Worm (Caenorhabditis elegans) whole organism, mixed stage, embryonic: ENCODE results near the gene srh-92.
"Not testable (repeated sequence)": the region's sequence is repeated elsewhere in the genome, so short reads cannot be mapped to it uniquely, and the experiment has no call there.

ENCODE experiments used
- bed-3 ChIP-seq: fragments of 200-800 bp; sonication (Bioruptor generic); optimal IDR thresholded peaks from 3 replicates; lab custom pipeline; 2018; ENCODE audit warnings: mild to moderate bottlenecking, missing genetic modification characterization, moderate library complexity, missing compliant biosample characterization
- blmp-1 ChIP-seq: fragments of 150-350 bp; optimal IDR thresholded peaks from 2 replicates; lab custom pipeline; 2014; ENCODE audit warnings: missing biosample characterization, missing genetic modification characterization
- ceh-39 ChIP-seq: fragments of 150-350 bp; optimal IDR thresholded peaks from 2 replicates; lab custom pipeline; 2014; ENCODE audit warnings: missing biosample characterization, missing genetic modification characterization
- ces-1 ChIP-seq: fragments of 150-350 bp; optimal IDR thresholded peaks from 2 replicates; lab custom pipeline; 2014; ENCODE audit warnings: missing biosample characterization, missing genetic modification reagents, missing genetic modification characterization
- cnd-1 ChIP-seq: fragments of 200-800 bp; sonication (Bioruptor generic); optimal IDR thresholded peaks from 2 replicates; lab custom pipeline; 2018; ENCODE audit warnings: mild to moderate bottlenecking, missing genetic modification characterization, missing compliant biosample characterization
- elt-1 ChIP-seq: sonication (generic microtip); optimal IDR thresholded peaks from 2 replicates; lab custom pipeline; 2017; ENCODE audit warnings: missing genetic modification characterization, mild to moderate bottlenecking, missing compliant biosample characterization, antibody characterized with exemption, moderate library complexity, borderline replicate concordance; ENCODE audit not compliant: insufficient read depth
- elt-3 ChIP-seq: fragments of 150-350 bp; optimal IDR thresholded peaks from 2 replicates; lab custom pipeline; 2014; ENCODE audit warnings: missing biosample characterization, missing genetic modification characterization
- flh-1 ChIP-seq: fragments of 200-800 bp; sonication (Bioruptor generic); optimal IDR thresholded peaks from 2 replicates; lab custom pipeline; 2018; ENCODE audit warnings: mild to moderate bottlenecking, missing genetic modification characterization, moderate library complexity, missing compliant biosample characterization
- ham-2 ChIP-seq: fragments of 200-800 bp; sonication (Bioruptor generic); optimal IDR thresholded peaks from 2 replicates; lab custom pipeline; 2018; ENCODE audit warnings: mild to moderate bottlenecking, missing genetic modification characterization, missing compliant biosample characterization
- hlh-1 ChIP-seq: fragments of 150-350 bp; optimal IDR thresholded peaks from 2 replicates; lab custom pipeline; 2014; ENCODE audit warnings: missing biosample characterization, missing genetic modification reagents, missing genetic modification characterization
- lin-32 ChIP-seq: fragments of 200-800 bp; sonication (Bioruptor generic); optimal IDR thresholded peaks from 2 replicates; lab custom pipeline; 2018; ENCODE audit warnings: mild to moderate bottlenecking, missing genetic modification characterization, missing compliant biosample characterization
- lsy-2 ChIP-seq: fragments of 150-350 bp; optimal IDR thresholded peaks from 2 replicates; lab custom pipeline; 2014; ENCODE audit warnings: missing biosample characterization, missing genetic modification characterization
- mab-5 ChIP-seq: fragments of 150-350 bp; optimal IDR thresholded peaks from 2 replicates; lab custom pipeline; 2014; ENCODE audit warnings: missing biosample characterization, missing genetic modification characterization
- mep-1 ChIP-seq: fragments of 150-350 bp; optimal IDR thresholded peaks from 2 replicates; lab custom pipeline; 2017; ENCODE audit warnings: missing biosample characterization, missing genetic modification reagents, missing genetic modification characterization, inconsistent platforms
- nhr-12 ChIP-seq: fragments of 150-350 bp; optimal IDR thresholded peaks from 2 replicates; lab custom pipeline; 2014; ENCODE audit warnings: missing biosample characterization, missing genetic modification characterization
- nhr-2 ChIP-seq: fragments of 150-350 bp; optimal IDR thresholded peaks from 2 replicates; lab custom pipeline; 2014; ENCODE audit warnings: missing biosample characterization, missing genetic modification characterization
- nhr-237 ChIP-seq: fragments of 150-350 bp; optimal IDR thresholded peaks from 2 replicates; lab custom pipeline; 2014; ENCODE audit warnings: missing biosample characterization, missing genetic modification characterization
- nhr-28 ChIP-seq: fragments of 150-350 bp; optimal IDR thresholded peaks from 2 replicates; lab custom pipeline; 2014; ENCODE audit warnings: missing biosample characterization, missing genetic modification characterization
- nhr-76 ChIP-seq: sonication (generic microtip); optimal IDR thresholded peaks from 2 replicates; lab custom pipeline; 2017; ENCODE audit warnings: missing biosample characterization, missing genetic modification characterization
- pha-4 ChIP-seq: fragments of 150-350 bp; optimal IDR thresholded peaks from 2 replicates; lab custom pipeline; 2018; ENCODE audit warnings: missing biosample characterization, missing genetic modification reagents, missing genetic modification characterization
- snpc-4 ChIP-seq: fragments of 150-350 bp; optimal IDR thresholded peaks from 2 replicates; lab custom pipeline; 2014; ENCODE audit warnings: missing biosample characterization, missing genetic modification characterization
- sptf-1 ChIP-seq: sonication (generic microtip); optimal IDR thresholded peaks from 2 replicates; lab custom pipeline; 2017; ENCODE audit warnings: mild to moderate bottlenecking, missing genetic modification characterization, moderate library complexity, missing compliant biosample characterization
- tbx-8 ChIP-seq: fragments of 200-800 bp; sonication (Bioruptor generic); optimal IDR thresholded peaks from 2 replicates; lab custom pipeline; 2018; ENCODE audit warnings: mild to moderate bottlenecking, missing genetic modification characterization, moderate library complexity, missing compliant biosample characterization
- unc-120 ChIP-seq: sonication (generic microtip); optimal IDR thresholded peaks from 2 replicates; lab custom pipeline; 2017; ENCODE audit warnings: missing genetic modification characterization, missing compliant biosample characterization; ENCODE audit not compliant: poor library complexity, severe bottlenecking
- unc-39 ChIP-seq: fragments of 150-350 bp; optimal IDR thresholded peaks from 2 replicates; lab custom pipeline; 2014; ENCODE audit warnings: missing biosample characterization, missing genetic modification characterization
- zip-8 ChIP-seq: fragments of 150-350 bp; optimal IDR thresholded peaks from 2 replicates; lab custom pipeline; 2014; ENCODE audit warnings: missing biosample characterization, missing genetic modification characterization
- ztf-11 ChIP-seq: fragments of 150-350 bp; optimal IDR thresholded peaks from 2 replicates; lab custom pipeline; 2014; ENCODE audit warnings: missing biosample characterization, missing genetic modification characterization

Gene srh-92

ce11 chrV:7446965-7447364, 13.8 kb downstream of the srh-92 start, which contains the start of gene F25E5.5:
Gene F25E5.5 (plus strand): TSS chrV:7447265.
- TF ChIP-seq nhr-12 (tag; lab: Kevin White, UChicago) (no peak), hlh-1 (tag; lab: Kevin White, UChicago) (no peak), ceh-39 (tag; lab: Kevin White, UChicago) (no peak), lin-32 (no peak)

- TF ChIP-seq elt-1; ham-2 (GFP tag; lab: Kevin White, UChicago); cnd-1 (tag; lab: Kevin White, UChicago): not testable (repeated sequence)
Measured at ce11 chrV:7444331-7444730, 16.5 kb downstream of the srh-92 start, which contains the start of gene nhr-141. Gene nhr-141 (plus strand): TSS chrV:7444661.

DNA sequence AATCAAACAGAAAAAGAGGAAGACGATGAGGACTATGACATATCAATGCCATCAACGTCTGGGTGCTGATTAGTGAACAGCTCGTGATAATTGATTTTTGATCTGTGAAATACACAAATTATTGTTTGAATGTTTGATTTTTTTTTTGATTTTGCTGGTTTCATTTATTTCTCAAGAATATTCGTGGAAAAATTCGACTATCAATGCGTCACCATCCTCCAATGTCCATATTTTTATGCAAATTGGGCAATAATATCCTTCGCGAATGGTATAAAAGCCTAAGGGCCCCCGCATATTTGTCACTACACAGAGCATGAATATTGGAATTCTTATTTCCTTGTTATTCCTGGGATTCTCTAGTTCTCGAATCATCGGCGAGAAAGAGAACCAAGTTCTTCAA, 21.0 kb downstream of the srh-92 start, which contains the start of gene try-13:
Gene try-13, plus strand, starts transcription at position 301 of the 400 bp plus-strand sequence.
- no peak for TF ChIP-seq elt-3 (tag; lab: Kevin White, UChicago)

DNA sequence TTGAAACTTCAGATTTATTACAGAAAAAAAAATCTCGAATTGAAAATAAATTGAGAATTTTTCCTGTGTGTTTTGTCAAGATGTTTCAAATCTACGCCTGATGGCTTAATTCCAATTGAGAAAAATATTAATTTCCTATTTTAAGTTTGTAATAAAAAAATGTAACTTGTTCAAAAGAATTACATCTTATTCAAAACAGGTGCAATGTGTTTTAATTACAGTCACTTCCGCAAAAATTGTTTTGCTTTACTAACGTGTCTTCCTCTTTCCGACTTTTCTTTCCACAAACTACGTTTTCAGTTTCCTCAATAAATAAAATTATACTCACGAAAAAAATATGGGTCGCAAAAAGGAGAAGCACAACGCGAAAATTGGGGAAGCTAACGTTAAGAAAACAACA, 22.8 kb downstream of the srh-92 start, which contains the start of gene F25E5.16:
Gene F25E5.16, plus strand, starts transcription at position 301 of the 400 bp plus-strand sequence.
- TF ChIP-seq blmp-1 (tag; lab: Kevin White, UChicago) (no peak), cnd-1 (tag; lab: Kevin White, UChicago) (no peak), lin-32 (no peak), sptf-1 (tag; lab: Kevin White, UChicago) (no peak), mab-5 (tag; lab: Kevin White, UChicago) (no peak), bed-3 (GFP tag; lab: Kevin White, UChicago) (no peak), nhr-28 (tag; lab: Kevin White, UChicago) (no peak), nhr-2 (tag; lab: Kevin White, UChicago) (no peak), flh-1 (GFP tag; lab: Kevin White, UChicago) (no peak), snpc-4 (tag; lab: Kevin White, UChicago) (no peak), hlh-1 (tag; lab: Kevin White, UChicago) (no peak), nhr-237 (tag; lab: Kevin White, UChicago) (no peak)

ce11 chrV:7437538-7437937, 23.3 kb downstream of the srh-92 start, which contains the start of gene F25E5.9:
Gene F25E5.9 (minus strand): TSS chrV:7437919.
- no peak for TF ChIP-seq bed-3 (GFP tag; lab: Kevin White, UChicago)
- TF ChIP-seq zip-8 = no peak
- no peak for TF ChIP-seq blmp-1 (tag; lab: Kevin White, UChicago)
- no peak for TF ChIP-seq ces-1 (GFP tag; lab: Kevin White, UChicago)
- no peak for TF ChIP-seq nhr-12 (tag; lab: Kevin White, UChicago)
- TF ChIP-seq ztf-11 (tag; lab: Kevin White, UChicago) = no peak

- TF ChIP-seq elt-3 (tag; lab: Kevin White, UChicago) (no peak), hlh-1 (tag; lab: Kevin White, UChicago) (no peak), nhr-2 (tag; lab: Kevin White, UChicago) (no peak), nhr-28 (tag; lab: Kevin White, UChicago) (no peak), pha-4 (tag; lab: Kevin White, UChicago) (no peak), unc-39 (tag; lab: Kevin White, UChicago) (no peak), nhr-76 (tag; lab: Kevin White, UChicago) (no peak), blmp-1 (tag; lab: Kevin White, UChicago) (no peak), ceh-39 (tag; lab: Kevin White, UChicago) (no peak), nhr-237 (tag; lab: Kevin White, UChicago) (no peak), unc-120 (tag; lab: Kevin White, UChicago) (no peak), tbx-8 (GFP tag; lab: Kevin White, UChicago) (no peak), lsy-2 (tag; lab: Kevin White, UChicago) (no peak), zip-8 (no peak), snpc-4 (tag; lab: Kevin White, UChicago) (no peak), mep-1 (tag; lab: Kevin White, UChicago) (no peak), nhr-12 (tag; lab: Kevin White, UChicago) (no peak), mab-5 (tag; lab: Kevin White, UChicago) (no peak)
- TF ChIP-seq, all 35 proteins: peak for 0
Measured at ce11 chrV:7436911-7437310, 23.9 kb downstream of the srh-92 start.
